Fruit fly (Drosophila melanogaster) whole organism, embryonic: ENCODE results near the gene mat.
A peak's percentile ranks its signal among the peaks of the same experiment; 100 is the strongest.

Experiments used
- Adf1 ChIP-seq: fragments of 200-800 bp; sonication (Bioruptor generic); IDR thresholded peaks from 2 replicates; pipeline ENCODE4 v1.3.6; 2022; ENCODE audit warnings: missing biosample characterization, missing genetic modification characterization
- B-H1 ChIP-seq: fragments of 200-800 bp; sonication (Bioruptor generic); IDR thresholded peaks from 3 replicates; pipeline ENCODE4 v1.3.6; 2022; ENCODE audit warnings: missing biosample characterization, missing genetic modification characterization
- BEAF-32 ChIP-seq: fragments of 200-800 bp; sonication (Bioruptor generic); optimal IDR thresholded peaks from 3 replicates; lab custom pipeline; 2017; ENCODE audit warnings: missing biosample characterization, missing genetic modification characterization, mild to moderate bottlenecking, moderate library complexity, missing genetic modification reagents
- CG10209 ChIP-seq: fragments of 200-800 bp; sonication (Bioruptor generic); optimal IDR thresholded peaks from 3 replicates; lab custom pipeline; 2017; ENCODE audit warnings: missing biosample characterization, mild to moderate bottlenecking, missing genetic modification characterization, missing genetic modification reagents
- CG12104 ChIP-seq: fragments of 200-800 bp; sonication (Bioruptor generic); optimal IDR thresholded peaks from 3 replicates; lab custom pipeline; 2016; ENCODE audit warnings: missing biosample characterization, missing genetic modification characterization
- CG1233 ChIP-seq: fragments of 200-800 bp; sonication (Bioruptor generic); optimal IDR thresholded peaks from 4 replicates; lab custom pipeline; 2018; ENCODE audit warnings: missing biosample characterization, mild to moderate bottlenecking, missing genetic modification characterization
- CG16815 ChIP-seq: fragments of 200-800 bp; sonication (Bioruptor generic); optimal IDR thresholded peaks from 3 replicates; lab custom pipeline; 2017; ENCODE audit warnings: missing biosample characterization, mild to moderate bottlenecking, missing genetic modification characterization
- CG17359 ChIP-seq: fragments of 200-800 bp; sonication (Bioruptor generic); optimal IDR thresholded peaks from 3 replicates; lab custom pipeline; 2018; ENCODE audit warnings: missing biosample characterization, mild to moderate bottlenecking, missing genetic modification characterization, moderate library complexity
- CG18476 ChIP-seq: fragments of 200-800 bp; sonication (Bioruptor generic); optimal IDR thresholded peaks from 2 replicates; lab custom pipeline; 2016; ENCODE audit warnings: missing biosample characterization, mild to moderate bottlenecking, missing genetic modification characterization
- CG18599 ChIP-seq: fragments of 200-800 bp; sonication (Bioruptor generic); optimal IDR thresholded peaks from 3 replicates; lab custom pipeline; 2017; ENCODE audit warnings: missing biosample characterization, missing genetic modification characterization, mild to moderate bottlenecking, moderate library complexity, missing genetic modification reagents
- CG2116 ChIP-seq: fragments of 200-800 bp; sonication (Bioruptor generic); optimal IDR thresholded peaks from 3 replicates; lab custom pipeline; 2018; ENCODE audit warnings: missing biosample characterization, mild to moderate bottlenecking, missing genetic modification characterization
- CG2120 ChIP-seq: fragments of 200-800 bp; sonication (Bioruptor generic); optimal IDR thresholded peaks from 3 replicates; lab custom pipeline; 2016; ENCODE audit warnings: missing biosample characterization, missing genetic modification characterization
- CG32532 ChIP-seq: fragments of 200-800 bp; sonication (Bioruptor generic); IDR thresholded peaks from 2 replicates; pipeline ENCODE4 v1.3.6; 2022; ENCODE audit warnings: missing biosample characterization, missing genetic modification characterization
- CG34422 ChIP-seq: fragments of 200-800 bp; sonication (Bioruptor generic); IDR thresholded peaks from 3 replicates; pipeline ENCODE4 v1.3.6; 2022; ENCODE audit warnings: missing biosample characterization, missing genetic modification characterization
- CG4820 ChIP-seq: fragments of 200-800 bp; sonication (Bioruptor generic); optimal IDR thresholded peaks from 3 replicates; lab custom pipeline; 2016; ENCODE audit warnings: missing biosample characterization, missing genetic modification characterization
- CG4854 ChIP-seq: fragments of 200-800 bp; sonication (Bioruptor generic); optimal IDR thresholded peaks from 2 replicates; lab custom pipeline; 2016; ENCODE audit warnings: missing biosample characterization, missing genetic modification characterization, inconsistent platforms
- CG6654 ChIP-seq: fragments of 200-800 bp; sonication (Bioruptor generic); optimal IDR thresholded peaks from 2 replicates; lab custom pipeline; 2017; ENCODE audit warnings: missing biosample characterization, mild to moderate bottlenecking, missing genetic modification characterization
- Chrac-16 ChIP-seq: fragments of 200-800 bp; sonication (Bioruptor generic); optimal IDR thresholded peaks from 3 replicates; lab custom pipeline; 2016; ENCODE audit warnings: missing biosample characterization, missing genetic modification characterization
- Dad ChIP-seq: fragments of 200-800 bp; sonication (Bioruptor generic); optimal IDR thresholded peaks from 3 replicates; lab custom pipeline; 2016; ENCODE audit warnings: missing biosample characterization, missing genetic modification characterization
- Dip3 ChIP-seq: fragments of 200-800 bp; sonication (Bioruptor generic); optimal IDR thresholded peaks from 3 replicates; lab custom pipeline; 2016; ENCODE audit warnings: missing biosample characterization, missing genetic modification characterization
- ERR ChIP-seq: fragments of 200-800 bp; sonication (Bioruptor generic); optimal IDR thresholded peaks from 2 replicates; lab custom pipeline; 2016; ENCODE audit warnings: missing biosample characterization, missing genetic modification characterization
- H15 ChIP-seq: fragments of 200-800 bp; sonication (Bioruptor generic); IDR thresholded peaks from 3 replicates; pipeline ENCODE4 v1.3.6; 2022; ENCODE audit warnings: missing biosample characterization, missing genetic modification characterization
- HmgD ChIP-seq: fragments of 200-800 bp; sonication (Bioruptor generic); optimal IDR thresholded peaks from 3 replicates; lab custom pipeline; 2016; ENCODE audit warnings: missing biosample characterization, missing genetic modification characterization
- Lpt ChIP-seq: fragments of >200 bp; optimal IDR thresholded peaks from 2 replicates; lab custom pipeline; 2018; ENCODE audit warnings: missing biosample characterization, missing genetic modification characterization
- NC2β ChIP-seq: fragments of 200-800 bp; sonication (Bioruptor generic); optimal IDR thresholded peaks from 2 replicates; lab custom pipeline; 2016; ENCODE audit warnings: missing biosample characterization, missing genetic modification characterization
- Oaz ChIP-seq: fragments of 200-800 bp; sonication (Bioruptor generic); IDR thresholded peaks from 2 replicates; pipeline ENCODE4 v1.3.6; 2022; ENCODE audit warnings: missing biosample characterization, missing genetic modification characterization
- Oli ChIP-seq: fragments of 200-800 bp; sonication (Bioruptor generic); optimal IDR thresholded peaks from 2 replicates; lab custom pipeline; 2018; ENCODE audit warnings: missing biosample characterization, mild to moderate bottlenecking, missing genetic modification characterization, moderate library complexity
- Sin3A ChIP-seq: fragments of >200 bp; optimal IDR thresholded peaks from 2 replicates; lab custom pipeline; 2018
- Xbp1 ChIP-seq: fragments of 200-800 bp; sonication (Bioruptor generic); optimal IDR thresholded peaks from 3 replicates; lab custom pipeline; 2016; ENCODE audit warnings: missing biosample characterization, mild to moderate bottlenecking, missing genetic modification characterization
- abd-A ChIP-seq: fragments of 200-800 bp; sonication (Bioruptor generic); optimal IDR thresholded peaks from 3 replicates; lab custom pipeline; 2019; ENCODE audit warnings: missing biosample characterization, mild to moderate bottlenecking, missing genetic modification characterization, moderate library complexity
- ap ChIP-seq: fragments of 200-800 bp; sonication (Bioruptor generic); IDR thresholded peaks from 2 replicates; pipeline ENCODE4 v1.3.6; 2022; ENCODE audit warnings: missing biosample characterization, missing genetic modification characterization
- cato ChIP-seq: fragments of 200-800 bp; sonication (Bioruptor generic); optimal IDR thresholded peaks from 2 replicates; lab custom pipeline; 2016; ENCODE audit warnings: missing biosample characterization, missing genetic modification characterization, borderline replicate concordance
- danr ChIP-seq: fragments of 200-800 bp; sonication (Bioruptor generic); IDR thresholded peaks from 2 replicates; pipeline ENCODE4 v1.3.6; 2022; ENCODE audit warnings: missing biosample characterization, missing genetic modification characterization
- eve ChIP-seq, 2 experiments: fragments of >200 bp; optimal IDR thresholded peaks; 2 replicates each; lab custom pipeline; 2017; ENCODE audit warnings: missing biosample characterization in 2 of 2, missing genetic modification characterization in 2 of 2
- eyg ChIP-seq: fragments of 200-800 bp; sonication (Bioruptor generic); optimal IDR thresholded peaks from 3 replicates; lab custom pipeline; 2016; ENCODE audit warnings: missing biosample characterization, missing genetic modification characterization
- gfzf ChIP-seq: fragments of 200-800 bp; sonication (Bioruptor generic); optimal IDR thresholded peaks from 2 replicates; lab custom pipeline; 2016; ENCODE audit warnings: missing biosample characterization, mild to moderate bottlenecking, missing genetic modification characterization, moderate library complexity
- gsb ChIP-seq: fragments of 200-800 bp; sonication (Bioruptor generic); IDR thresholded peaks from 2 replicates; pipeline ENCODE4 v1.3.6; 2022; ENCODE audit warnings: missing biosample characterization, missing genetic modification characterization
- her ChIP-seq: fragments of 200-800 bp; sonication (Bioruptor generic); optimal IDR thresholded peaks from 2 replicates; lab custom pipeline; 2016; ENCODE audit warnings: missing biosample characterization, missing genetic modification characterization
- ind ChIP-seq: fragments of 200-800 bp; sonication (Bioruptor generic); optimal IDR thresholded peaks from 3 replicates; lab custom pipeline; 2016; ENCODE audit warnings: missing biosample characterization, missing genetic modification characterization
- jumu ChIP-seq: fragments of 200-800 bp; sonication (Bioruptor generic); optimal IDR thresholded peaks from 3 replicates; lab custom pipeline; 2016; ENCODE audit warnings: missing biosample characterization, missing genetic modification characterization
- kah ChIP-seq: fragments of 200-800 bp; sonication (Bioruptor generic); optimal IDR thresholded peaks from 2 replicates; lab custom pipeline; 2018; ENCODE audit warnings: missing biosample characterization, mild to moderate bottlenecking, missing genetic modification characterization
- lab ChIP-seq: fragments of 200-800 bp; sonication (Bioruptor generic); optimal IDR thresholded peaks from 3 replicates; lab custom pipeline; 2017; ENCODE audit warnings: missing biosample characterization, missing genetic modification characterization, mild to moderate bottlenecking, moderate library complexity, missing genetic modification reagents
- org-1 ChIP-seq: fragments of 200-800 bp; sonication (Bioruptor generic); optimal IDR thresholded peaks from 2 replicates; lab custom pipeline; 2017; ENCODE audit warnings: missing biosample characterization, missing genetic modification characterization
- pita ChIP-seq: fragments of 200-800 bp; sonication (Bioruptor generic); optimal IDR thresholded peaks from 2 replicates; lab custom pipeline; 2017; ENCODE audit warnings: missing biosample characterization, mild to moderate bottlenecking, missing genetic modification characterization
- ranshi ChIP-seq: fragments of 200-800 bp; sonication (Bioruptor generic); IDR thresholded peaks from 2 replicates; pipeline ENCODE4 v1.3.6; 2022; ENCODE audit warnings: missing biosample characterization, missing genetic modification characterization
- schlank ChIP-seq: fragments of 200-800 bp; sonication (Bioruptor generic); optimal IDR thresholded peaks from 2 replicates; lab custom pipeline; 2018; ENCODE audit warnings: missing biosample characterization, mild to moderate bottlenecking, missing genetic modification characterization
- sisA ChIP-seq: fragments of 200-800 bp; sonication (Bioruptor generic); IDR thresholded peaks from 2 replicates; pipeline ENCODE4 v1.3.6; 2022; ENCODE audit warnings: missing biosample characterization, missing genetic modification characterization
- ssp ChIP-seq: fragments of 200-800 bp; sonication (Bioruptor generic); IDR thresholded peaks from 2 replicates; pipeline ENCODE4 v1.3.6; 2022; ENCODE audit warnings: missing biosample characterization, missing genetic modification characterization
- stwl ChIP-seq: fragments of 200-800 bp; sonication (Bioruptor generic); optimal IDR thresholded peaks from 3 replicates; lab custom pipeline; 2018; ENCODE audit warnings: missing biosample characterization, mild to moderate bottlenecking, missing genetic modification characterization, moderate library complexity
- twi ChIP-seq: fragments of 200-800 bp; optimal IDR thresholded peaks from 2 replicates; lab custom pipeline; 2019; ENCODE audit warnings: missing biosample characterization, mild to moderate bottlenecking, missing genetic modification characterization, moderate library complexity
- usp ChIP-seq: fragments of >200 bp; optimal IDR thresholded peaks from 2 replicates; lab custom pipeline; 2017; ENCODE audit warnings: missing biosample characterization, missing genetic modification characterization
- yki ChIP-seq: fragments of >200 bp; optimal IDR thresholded peaks from 3 replicates; lab custom pipeline; 2018

Gene mat

DNA sequence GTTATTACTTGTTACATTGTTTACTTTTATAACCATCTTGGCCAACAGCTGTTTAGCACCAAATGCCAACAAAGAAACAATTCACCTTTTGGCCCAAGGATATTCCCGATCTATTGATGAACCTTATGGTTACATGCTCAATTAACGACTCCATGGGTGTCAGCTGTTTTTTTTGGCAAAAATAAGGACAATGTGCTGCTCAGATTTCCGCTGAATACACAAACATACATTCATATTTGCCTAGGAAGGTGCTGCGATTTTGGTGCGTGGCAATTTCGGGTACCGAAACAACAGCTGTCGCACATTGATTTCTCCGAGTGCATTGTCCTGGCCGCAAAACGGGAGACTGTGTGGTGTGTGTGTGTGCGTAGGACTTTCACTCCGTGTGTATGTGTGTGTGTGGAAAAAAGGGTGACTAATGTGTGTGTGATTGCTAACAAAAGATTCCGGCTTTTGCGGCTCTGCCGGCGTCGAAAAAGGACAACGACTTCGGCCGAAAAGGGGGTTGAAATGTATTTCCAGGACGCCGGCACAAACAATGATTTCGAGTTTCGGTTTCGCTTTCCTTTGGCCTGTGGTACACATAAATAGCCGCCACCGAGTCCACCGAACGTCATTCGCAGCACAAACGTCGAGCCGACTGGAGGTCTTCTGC lies 5.9 kb downstream of the mat start, which contains the start of gene nerfin-1 (continued):
- TF ChIP-seq yki (lab: Kevin White, UChicago) (no peak), her (GFP tag; lab: Kevin White, UChicago) (peak; percentile 6), ERR (no peak), CG6654 (GFP tag; lab: Kevin White, UChicago) (no peak), CG18476 (GFP tag; lab: Kevin White, UChicago) (no peak), abd-A (tag; lab: Kevin White, UChicago) (no peak), ranshi (GFP tag; lab: Robert Waterston, UW) (no peak), pita (GFP tag; lab: Kevin White, UChicago) (no peak), sisA (no peak), gfzf (no peak), CG10209 (GFP tag; lab: Kevin White, UChicago) (peak; percentile 24), Dad (GFP tag; lab: Kevin White, UChicago) (no peak), cato (GFP tag; lab: Kevin White, UChicago) (no peak), NC2β (GFP tag; lab: Kevin White, UChicago) (peak; percentile 8), CG2116 (GFP tag; lab: Kevin White, UChicago) (no peak), twi (tag; lab: Kevin White, UChicago) (peak; percentile 45), CG4820 (GFP tag; lab: Kevin White, UChicago) (peak; percentile 16), B-H1 (GFP tag; lab: Robert Waterston, UW) (no peak), CG4854 (no peak), lab (GFP tag; lab: Kevin White, UChicago) (peak; percentile 33), BEAF-32 (no peak), CG18599 (peak; percentile 14), Adf1 (GFP tag; lab: Robert Waterston, UW) (no peak; the same call in 1 of the 2 replicates), CG16815 (peak; percentile 18), ssp (GFP tag; lab: Robert Waterston, UW) (0 out of 2 replicates have a peak, but pooled peaks have one; percentile 26), CG32532 (GFP tag; lab: Robert Waterston, UW) (no peak), org-1 (GFP tag; lab: Kevin White, UChicago) (peak; percentile 42), usp (no peak), Xbp1 (GFP tag; lab: Kevin White, UChicago) (peak; percentile 16), ind (GFP tag; lab: Kevin White, UChicago) (peak; percentile 20), Lpt (no peak), kah (no peak), Sin3A (lab: Kevin White, UChicago) (no peak), Oli (tag; lab: Kevin White, UChicago) (peak; percentile 49), eve (GFP tag; optimal IDR thresholded peaks at IDR 0.05; lab: Kevin White, UChicago) (no peak), gsb (GFP tag; lab: Robert Waterston, UW) (no peak), jumu (GFP tag; lab: Kevin White, UChicago) (peak; percentile 10), HmgD (GFP tag; lab: Kevin White, UChicago) (no peak), H15 (GFP tag; lab: Robert Waterston, UW) (0 out of 3 replicates have a peak, but pooled peaks have one; percentile 31), CG12104 (GFP tag; lab: Kevin White, UChicago) (no peak), ap (GFP tag; lab: Robert Waterston, UW) (no peak), danr (no peak), eyg (no peak), stwl (tag; lab: Kevin White, UChicago) (no peak), Dip3 (GFP tag; lab: Kevin White, UChicago) (no peak), Chrac-16 (GFP tag; lab: Kevin White, UChicago) (no peak), CG2120 (peak; percentile 7), Oaz (GFP tag; lab: Robert Waterston, UW) (no peak), CG1233 (GFP tag; lab: Kevin White, UChicago) (peak; percentile 15), CG17359 (tag; lab: Kevin White, UChicago) (no peak), CG34422 (GFP tag; lab: Robert Waterston, UW) (no peak), schlank (no peak)
